Fruit fly (Drosophila melanogaster): Measurements from ENCODE around the gene CG14968.

Gene CG14968

DNA sequence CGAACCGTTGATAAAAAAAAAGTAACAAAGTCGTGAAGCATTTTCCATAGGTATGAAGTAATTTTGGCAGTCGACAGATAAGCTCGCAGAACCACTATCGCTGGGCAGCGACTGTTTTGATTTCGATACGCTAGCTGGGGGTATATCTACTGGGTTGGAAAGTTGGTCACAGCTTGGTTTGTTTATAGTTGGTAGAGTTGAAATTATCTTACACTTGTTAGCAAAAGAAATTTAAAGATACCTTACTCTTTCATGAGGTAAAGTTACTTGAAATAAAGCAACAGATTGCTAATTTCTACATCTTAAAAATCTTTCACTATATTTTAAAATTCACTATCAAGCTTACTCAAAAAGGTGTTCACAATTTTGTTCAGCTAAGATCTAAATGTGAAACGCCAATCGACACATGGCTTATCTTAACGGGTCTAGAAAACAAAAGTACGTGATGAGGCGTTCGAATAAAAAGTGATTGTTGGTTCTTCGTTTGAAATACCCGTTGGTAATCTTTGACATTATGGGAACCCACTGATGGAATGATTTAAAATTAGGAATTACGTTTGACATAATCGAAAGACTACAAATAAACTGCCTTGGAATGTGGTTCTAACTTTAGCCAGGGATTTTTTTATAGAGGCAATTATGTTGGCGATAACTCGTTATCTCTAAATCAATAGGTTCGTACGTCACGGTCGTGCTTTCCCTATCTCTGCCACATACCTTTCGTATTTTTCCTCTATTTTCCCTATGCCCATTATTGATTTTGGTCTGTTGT, 47.8 kb upstream of the CG14968 start (continued):
- TF ChIP-seq CG7357 (GFP tag; IDR thresholded peaks at IDR 0.05) (no peak), az2 (GFP tag; optimal IDR thresholded peaks at IDR 0.05) (no peak), tna (GFP tag; IDR thresholded peaks at IDR 0.05; ENCODE audit: partially characterized antibody) (no peak), chinmo (GFP tag; IDR thresholded peaks at IDR 0.05; ENCODE audit: partially characterized antibody) (no peak), unpg (GFP tag; optimal IDR thresholded peaks at IDR 0.05) (no peak), CG15073 (GFP tag; optimal IDR thresholded peaks at IDR 0.05) (no peak), stc (GFP tag; IDR thresholded peaks at IDR 0.05) (no peak), Bdp1 (GFP tag; optimal IDR thresholded peaks at IDR 0.05) (no peak), TFAM (GFP tag; optimal IDR thresholded peaks at IDR 0.05) (no peak), MTF-1 (GFP tag; optimal IDR thresholded peaks at IDR 0.05; ENCODE audit: borderline replicate concordance) (no peak), dpn (GFP tag; optimal IDR thresholded peaks at IDR 0.05) (no peak), cg (GFP tag; optimal IDR thresholded peaks at IDR 0.05) (no peak), Awh (GFP tag; IDR thresholded peaks at IDR 0.05) (no peak), dm (GFP tag; optimal IDR thresholded peaks at IDR 0.05) (no peak), CG18764 (GFP tag; optimal IDR thresholded peaks at IDR 0.05) (no peak), CG12659 (GFP tag; optimal IDR thresholded peaks at IDR 0.05) (no peak), shn (GFP tag; optimal IDR thresholded peaks at IDR 0.05) (peak; percentile 21), CG7928 (GFP tag; optimal IDR thresholded peaks at IDR 0.05) (no peak), CG10959 (GFP tag; IDR thresholded peaks at IDR 0.05) (no peak), slbo (GFP tag; IDR thresholded peaks at IDR 0.05) (0 out of 2 replicates have a peak, but pooled peaks have one; percentile 26), CG6254 (GFP tag; optimal IDR thresholded peaks at IDR 0.05) (no peak), CG10543 (GFP tag; optimal IDR thresholded peaks at IDR 0.05) (no peak), CG16863 (GFP tag; optimal IDR thresholded peaks at IDR 0.05) (no peak), trh (GFP tag; optimal IDR thresholded peaks at IDR 0.05) (no peak), CG7963 (GFP tag; IDR thresholded peaks at IDR 0.05; ENCODE audit: partially characterized antibody) (no peak), CG9817 (tag; optimal IDR thresholded peaks at IDR 0.05) (peak; percentile 11), Atf3 (GFP tag; optimal IDR thresholded peaks at IDR 0.05) (no peak), pb (GFP tag; optimal IDR thresholded peaks at IDR 0.05) (no peak), CG10431 (GFP tag; optimal IDR thresholded peaks at IDR 0.05) (no peak), CG13624 (GFP tag; optimal IDR thresholded peaks at IDR 0.05) (no peak), dysf (GFP tag; IDR thresholded peaks at IDR 0.05) (peak; percentile 34; the same call in 2 of the 3 replicates), usp (GFP tag; optimal IDR thresholded peaks at IDR 0.05) (no peak), lbe (GFP tag; optimal IDR thresholded peaks at IDR 0.05) (no peak), CG8089 (GFP tag; optimal IDR thresholded peaks at IDR 0.05) (no peak), Opbp (GFP tag; IDR thresholded peaks at IDR 0.05; ENCODE audit: partially characterized antibody) (no peak), klu (GFP tag; IDR thresholded peaks at IDR 0.05) (no peak), CkIIα-i1 (GFP tag; IDR thresholded peaks at IDR 0.05) (no peak), NC2β (GFP tag; optimal IDR thresholded peaks at IDR 0.05) (no peak), Hr78 (GFP tag; optimal IDR thresholded peaks at IDR 0.05) (peak in 1 of 2 experiments; percentile 21), CG3838 (GFP tag; optimal IDR thresholded peaks at IDR 0.05) (no peak), CG3847 (GFP tag; IDR thresholded peaks at IDR 0.05) (no peak), sc (optimal IDR thresholded peaks at IDR 0.05) (no peak), sc (GFP tag; optimal IDR thresholded peaks at IDR 0.05) (no peak), Optix (GFP tag; IDR thresholded peaks at IDR 0.05) (no peak), HmgZ (tag; optimal IDR thresholded peaks at IDR 0.05) (no peak), lilli (GFP tag; optimal IDR thresholded peaks at IDR 0.05) (peak; percentile 11), CG13424 (tag; optimal IDR thresholded peaks at IDR 0.05) (peak; percentile 24), CoRest (tag; optimal IDR thresholded peaks at IDR 0.05) (peak; percentile 12), Lpt (GFP tag; optimal IDR thresholded peaks at IDR 0.05) (no peak), fd102C (GFP tag; optimal IDR thresholded peaks at IDR 0.05) (no peak)

Data from whole organism, embryonic.